Worm (Caenorhabditis elegans) whole organism, late embryonic: Measurements from ENCODE around the gene srh-142.

Experiments
- ama-1 ChIP-seq: fragments of 150-350 bp; optimal IDR thresholded peaks from 2 replicates; lab custom pipeline; 2014
- ceh-2 ChIP-seq: sonication (generic microtip); optimal IDR thresholded peaks from 2 replicates; lab custom pipeline; 2016; ENCODE audit warnings: missing genotype, missing genetic modification characterization, missing compliant biosample characterization
- che-1 ChIP-seq: sonication (generic microtip); optimal IDR thresholded peaks from 2 replicates; lab custom pipeline; 2016; ENCODE audit warnings: mild to moderate bottlenecking, missing genetic modification characterization, missing compliant biosample characterization
- gmeb-2 ChIP-seq: sonication (generic microtip); optimal IDR thresholded peaks from 2 replicates; lab custom pipeline; 2016; ENCODE audit warnings: missing genetic modification characterization, inconsistent platforms, missing compliant biosample characterization
- hlh-30 ChIP-seq: sonication (generic microtip); optimal IDR thresholded peaks from 2 replicates; lab custom pipeline; 2017; ENCODE audit warnings: antibody characterized with exemption, missing genetic modification characterization, missing compliant biosample characterization; ENCODE audit not compliant: insufficient read depth
- lin-11 ChIP-seq: fragments of 200-800 bp; sonication (Bioruptor generic); optimal IDR thresholded peaks from 2 replicates; lab custom pipeline; 2018; ENCODE audit warnings: mild to moderate bottlenecking, missing genetic modification characterization, missing compliant biosample characterization
- madf-2 ChIP-seq: sonication (generic microtip); optimal IDR thresholded peaks from 2 replicates; lab custom pipeline; 2017; ENCODE audit warnings: missing genetic modification characterization, missing compliant biosample characterization
- nhr-11 ChIP-seq: fragments of 150-350 bp; optimal IDR thresholded peaks from 2 replicates; lab custom pipeline; 2014; ENCODE audit warnings: missing biosample characterization, missing genetic modification characterization
- syd-9 ChIP-seq: sonication (generic microtip); optimal IDR thresholded peaks from 2 replicates; lab custom pipeline; 2016; ENCODE audit warnings: mild to moderate bottlenecking, missing genetic modification characterization, moderate library complexity, missing compliant biosample characterization
- tbx-7 ChIP-seq: sonication (generic microtip); optimal IDR thresholded peaks from 2 replicates; lab custom pipeline; 2016; ENCODE audit warnings: missing genotype, missing genetic modification characterization, missing compliant biosample characterization

DNA sequence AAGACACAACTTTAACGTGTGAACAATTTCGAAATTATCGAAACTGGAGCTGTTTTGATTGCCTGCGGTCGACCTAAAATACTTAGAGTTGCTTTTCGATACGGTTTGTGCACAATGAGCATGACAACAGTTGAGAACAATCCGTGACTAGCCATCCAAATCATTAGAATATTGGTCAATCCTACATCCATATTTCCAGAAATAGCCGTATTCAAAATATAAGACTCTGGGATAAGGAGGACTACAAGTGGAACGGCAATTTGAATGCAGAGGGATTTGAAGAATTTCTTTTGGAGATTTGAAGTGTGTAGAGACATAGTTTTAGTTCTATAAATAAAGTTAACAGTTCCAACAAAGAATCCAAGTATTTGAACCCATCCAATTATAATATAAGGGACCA, 1.4 kb downstream of the srh-142 start:
- TF ChIP-seq lin-11 (no peak), ama-1 (lab: Kevin White, UChicago) (no peak), che-1 (no peak), nhr-11 (no peak), madf-2 (tag; lab: Kevin White, UChicago) (no peak), gmeb-2 (no peak), syd-9 (no peak), hlh-30 (tag; lab: Kevin White, UChicago) (no peak), tbx-7 (tag; lab: Kevin White, UChicago) (no peak), ceh-2 (tag; lab: Kevin White, UChicago) (no peak)
